Fruit fly (Drosophila melanogaster) whole organism, wandering third instar larva: ENCODE data around the gene CG3919.

Experiments used
- Abd-B ChIP-seq: fragments of >200 bp; optimal IDR thresholded peaks from 2 replicates; lab custom pipeline; 2017; ENCODE audit warnings: missing biosample characterization, missing genetic modification characterization
- CG32264 ChIP-seq: fragments of 200-800 bp; sonication (Bioruptor generic); optimal IDR thresholded peaks from 2 replicates; lab custom pipeline; 2016; ENCODE audit warnings: missing biosample characterization, missing genetic modification characterization
- CG9705 ChIP-seq: fragments of 200-800 bp; sonication (Bioruptor generic); optimal IDR thresholded peaks from 2 replicates; lab custom pipeline; 2018; ENCODE audit warnings: missing biosample characterization, mild to moderate bottlenecking, missing genetic modification characterization
- CrebA ChIP-seq: fragments of 200-800 bp; sonication (Bioruptor generic); optimal IDR thresholded peaks from 2 replicates; lab custom pipeline; 2016; ENCODE audit warnings: missing biosample characterization, mild to moderate bottlenecking, missing genetic modification characterization, borderline replicate concordance
- Dfd ChIP-seq: fragments of >200 bp; optimal IDR thresholded peaks from 2 replicates; lab custom pipeline; 2017; ENCODE audit warnings: missing biosample characterization, missing genetic modification characterization
- Dif ChIP-seq: fragments of 200-275, 200-300 bp; sonication (Bioruptor generic); optimal IDR thresholded peaks from 2 replicates; lab custom pipeline; 2018; ENCODE audit warnings: missing biosample characterization, missing genetic modification characterization; ENCODE audit not compliant: partially characterized antibody
- GATAd ChIP-seq: sonication (Bioruptor generic); optimal IDR thresholded peaks from 2 replicates; lab custom pipeline; 2016; ENCODE audit warnings: missing biosample characterization, missing genetic modification characterization
- HLH106 ChIP-seq: fragments of 200-800 bp; optimal IDR thresholded peaks from 3 replicates; lab custom pipeline; 2019; ENCODE audit warnings: missing biosample characterization, mild to moderate bottlenecking, missing genetic modification characterization, moderate library complexity
- Hnf4 ChIP-seq: fragments of 200-800 bp; sonication (Bioruptor generic); optimal IDR thresholded peaks from 2 replicates; lab custom pipeline; 2016; ENCODE audit warnings: missing biosample characterization, mild to moderate bottlenecking, missing genetic modification characterization
- Hr78 ChIP-seq: fragments of >200 bp; optimal IDR thresholded peaks from 2 replicates; lab custom pipeline; 2017; ENCODE audit warnings: missing biosample characterization, missing genetic modification characterization
- Hr83 ChIP-seq: fragments of 200-300 bp; sonication (Bioruptor generic); optimal IDR thresholded peaks from 2 replicates; lab custom pipeline; 2016; ENCODE audit warnings: missing biosample characterization, mild to moderate bottlenecking, missing genetic modification characterization, moderate library complexity; ENCODE audit not compliant: poor library complexity, severe bottlenecking
- Jra ChIP-seq: sonication (Bioruptor generic); optimal IDR thresholded peaks from 2 replicates; lab custom pipeline; 2016; ENCODE audit warnings: missing biosample characterization, missing genetic modification characterization
- Mio ChIP-seq: sonication (Bioruptor generic); optimal IDR thresholded peaks from 2 replicates; lab custom pipeline; 2016; ENCODE audit warnings: missing biosample characterization, missing genetic modification characterization
- Myc ChIP-seq: fragments of >200 bp; optimal IDR thresholded peaks from 2 replicates; lab custom pipeline; 2017
- N ChIP-seq: fragments of >200 bp; optimal IDR thresholded peaks from 2 replicates; lab custom pipeline; 2018; ENCODE audit warnings: missing biosample characterization, missing external identifiers, missing genetic modification characterization
- OdsH ChIP-seq: fragments of 200-800 bp; sonication (Bioruptor generic); optimal IDR thresholded peaks from 2 replicates; lab custom pipeline; 2016; ENCODE audit warnings: missing biosample characterization, mild to moderate bottlenecking, missing genetic modification characterization
- Rel ChIP-seq, 2 experiments: fragments of 200-800 bp; sonication (Bioruptor generic) in 1 of 2; optimal IDR thresholded peaks; 2 replicates in 1 of 2; 3 replicates in 1 of 2; lab custom pipeline; 2016 to 2019; ENCODE audit warnings: mild to moderate bottlenecking in 2 of 2, missing biosample characterization in 2 of 2, missing genetic modification characterization in 2 of 2, moderate library complexity in 1 of 2
- Sp1 ChIP-seq: fragments of 200-800 bp; sonication (Bioruptor generic); optimal IDR thresholded peaks from 3 replicates; lab custom pipeline; 2019; ENCODE audit warnings: missing biosample characterization, mild to moderate bottlenecking, missing genetic modification characterization, moderate library complexity
- Vsx2 ChIP-seq: fragments of 200-300, 225-300 bp; sonication (Bioruptor generic); optimal IDR thresholded peaks from 2 replicates; lab custom pipeline; 2018; ENCODE audit warnings: missing biosample characterization, missing genetic modification characterization; ENCODE audit not compliant: partially characterized antibody
- br ChIP-seq: fragments of 200-800 bp; sonication (Bioruptor generic); optimal IDR thresholded peaks from 2 replicates; lab custom pipeline; 2016; ENCODE audit warnings: missing biosample characterization, missing genetic modification characterization
- brk ChIP-seq: fragments of 200-800 bp; sonication (Bioruptor generic); optimal IDR thresholded peaks from 2 replicates; lab custom pipeline; 2016; ENCODE audit warnings: missing biosample characterization, mild to moderate bottlenecking, missing genetic modification characterization
- dl ChIP-seq, 2 experiments: fragments of 175-275, 200-275 bp in 1 of 2; fragments of 200-275 bp in 1 of 2; sonication (Bioruptor generic); optimal IDR thresholded peaks; lab custom pipeline; 2018; ENCODE audit warnings: mild to moderate bottlenecking in 2 of 2, missing biosample characterization in 2 of 2, missing genetic modification characterization in 2 of 2, moderate library complexity in 2 of 2; ENCODE audit not compliant: partially characterized antibody in 2 of 2, insufficient read depth in 1 of 2
- dmrt93B ChIP-seq: fragments of 200-800 bp; sonication (Bioruptor generic); optimal IDR thresholded peaks from 2 replicates; lab custom pipeline; 2018; ENCODE audit warnings: missing biosample characterization, mild to moderate bottlenecking, missing genetic modification characterization
- dsf ChIP-seq: sonication (Bioruptor generic); optimal IDR thresholded peaks from 2 replicates; lab custom pipeline; 2016; ENCODE audit warnings: missing biosample characterization, missing genetic modification characterization, borderline replicate concordance
- ey ChIP-seq: fragments of 200-800 bp; sonication (Bioruptor generic); optimal IDR thresholded peaks from 2 replicates; lab custom pipeline; 2016; ENCODE audit warnings: missing biosample characterization, missing genetic modification characterization
- foxo ChIP-seq, 2 experiments: fragments of 200-800 bp; sonication (Bioruptor generic); optimal IDR thresholded peaks; 2 replicates in 1 of 2; 3 replicates in 1 of 2; lab custom pipeline; 2016 to 2017; ENCODE audit warnings: missing biosample characterization in 2 of 2, missing genetic modification characterization in 2 of 2
- fru ChIP-seq: fragments of 200-800 bp; sonication (Bioruptor generic); optimal IDR thresholded peaks from 3 replicates; lab custom pipeline; 2016; ENCODE audit warnings: missing biosample characterization, mild to moderate bottlenecking, missing genetic modification characterization
- h ChIP-seq: fragments of 200-800 bp; sonication (Bioruptor generic); optimal IDR thresholded peaks from 3 replicates; lab custom pipeline; 2016; ENCODE audit warnings: missing biosample characterization, mild to moderate bottlenecking, missing genetic modification characterization
- jim ChIP-seq: fragments of 175-275, 200-325 bp; sonication (Bioruptor generic); optimal IDR thresholded peaks from 2 replicates; lab custom pipeline; 2016; ENCODE audit warnings: missing biosample characterization, mild to moderate bottlenecking, missing genetic modification characterization
- lola ChIP-seq: fragments of >200 bp; optimal IDR thresholded peaks from 2 replicates; lab custom pipeline; 2017; ENCODE audit warnings: missing biosample characterization, missing genetic modification characterization
- pan ChIP-seq: fragments of >200 bp; optimal IDR thresholded peaks from 2 replicates; lab custom pipeline; 2017
- psq ChIP-seq: fragments of 200-800 bp; sonication (Bioruptor generic); optimal IDR thresholded peaks from 3 replicates; lab custom pipeline; 2017; ENCODE audit warnings: missing biosample characterization, mild to moderate bottlenecking, missing genetic modification characterization, moderate library complexity
- rgr ChIP-seq: fragments of 200-800 bp; sonication (Bioruptor generic); optimal IDR thresholded peaks from 3 replicates; lab custom pipeline; 2016; ENCODE audit warnings: missing biosample characterization, mild to moderate bottlenecking, missing genetic modification characterization
- sage ChIP-seq: fragments of 200-800 bp; sonication (Bioruptor generic); optimal IDR thresholded peaks from 2 replicates; lab custom pipeline; 2016; ENCODE audit warnings: missing biosample characterization, mild to moderate bottlenecking, missing genetic modification characterization
- sv ChIP-seq: fragments of 200-800 bp; sonication (Bioruptor generic); optimal IDR thresholded peaks from 3 replicates; lab custom pipeline; 2016; ENCODE audit warnings: missing biosample characterization, missing genetic modification characterization
- tai ChIP-seq: sonication (Bioruptor generic); optimal IDR thresholded peaks from 2 replicates; lab custom pipeline; 2016; ENCODE audit warnings: missing biosample characterization, missing genetic modification characterization
- usp ChIP-seq: fragments of >200 bp; optimal IDR thresholded peaks from 2 replicates; lab custom pipeline; 2017; ENCODE audit warnings: missing biosample characterization, missing genetic modification characterization
- woc ChIP-seq: sonication (Bioruptor generic); optimal IDR thresholded peaks from 2 replicates; lab custom pipeline; 2016; ENCODE audit warnings: missing biosample characterization, mild to moderate bottlenecking, missing genetic modification characterization

Gene CG3919

DNA sequence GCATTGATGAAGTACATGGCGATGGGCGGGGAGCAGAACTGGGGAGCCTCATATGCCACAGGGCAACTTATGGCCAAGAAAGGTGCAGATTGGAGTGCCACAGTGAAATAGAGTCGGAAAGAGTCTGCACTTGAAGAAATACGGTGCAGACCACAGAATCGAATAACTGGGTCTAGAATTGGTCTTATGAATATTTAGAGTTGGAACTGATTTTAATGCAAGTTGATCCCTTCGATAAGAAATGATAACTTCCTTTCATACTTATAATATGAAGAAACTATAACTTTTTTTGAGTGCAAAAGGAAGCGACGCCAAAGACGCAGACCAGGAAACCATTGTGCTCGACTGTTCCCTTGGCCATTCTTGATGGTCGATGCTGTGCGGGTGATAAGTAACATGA is 35.9 kb upstream of the CG3919 start:
- TF ChIP-seq Jra (no peak), tai (GFP tag; lab: Kevin White, UChicago) (no peak), HLH106 (tag; lab: Kevin White, UChicago) (peak; percentile 63), CG32264 (no peak), Myc (no peak), Sp1 (peak; percentile 72), Hr83 (GFP tag; lab: Kevin White, UChicago) (no peak), woc (GFP tag; lab: Kevin White, UChicago) (peak; percentile 50), dl (GFP tag; optimal IDR thresholded peaks at IDR 0.05; lab: Kevin White, UChicago; ENCODE audit: insufficient read depth in 1 of 2, partially characterized antibody in 2 of 2) (no peak), foxo (GFP tag; optimal IDR thresholded peaks at IDR 0.05; lab: Kevin White, UChicago) (peak in 1 of 2 experiments; percentile 65), GATAd (GFP tag; lab: Kevin White, UChicago) (no peak), sage (no peak), CrebA (GFP tag; lab: Kevin White, UChicago) (no peak), brk (GFP tag; lab: Kevin White, UChicago) (no peak), jim (GFP tag; lab: Kevin White, UChicago) (no peak), CG9705 (no peak), dsf (GFP tag; lab: Kevin White, UChicago) (no peak), Rel (GFP tag; optimal IDR thresholded peaks at IDR 0.05; lab: Kevin White, UChicago) (no peak), Rel (tag; optimal IDR thresholded peaks at IDR 0.05; lab: Kevin White, UChicago) (no peak), OdsH (GFP tag; lab: Kevin White, UChicago) (peak; percentile 69), Hnf4 (GFP tag; lab: Kevin White, UChicago) (peak; percentile 52), N (GFP tag; lab: Kevin White, UChicago) (no peak), h (GFP tag; lab: Kevin White, UChicago) (peak; percentile 76), dmrt93B (GFP tag; lab: Kevin White, UChicago) (no peak), Dfd (GFP tag; lab: Kevin White, UChicago) (no peak), sv (no peak), ey (GFP tag; lab: Kevin White, UChicago) (peak; percentile 71), pan (no peak), lola (GFP tag; lab: Kevin White, UChicago) (no peak), rgr (GFP tag; lab: Kevin White, UChicago) (peak; percentile 59), fru (GFP tag; lab: Kevin White, UChicago) (peak; percentile 75), Mio (GFP tag; lab: Kevin White, UChicago) (no peak), Abd-B (no peak), usp (GFP tag; lab: Kevin White, UChicago) (no peak), Dif (GFP tag; lab: Kevin White, UChicago) (no peak), Hr78 (GFP tag; lab: Kevin White, UChicago) (no peak), br (GFP tag; lab: Kevin White, UChicago) (peak; percentile 65), psq (GFP tag; lab: Kevin White, UChicago) (peak; percentile 62), Vsx2 (GFP tag; lab: Kevin White, UChicago) (no peak)

dm6 chr3L:14375863-14376262 is 34.6 kb upstream of the CG3919 start:
- no peak for TF ChIP-seq Hr83 (GFP tag; lab: Kevin White, UChicago)
- no peak for TF ChIP-seq psq (GFP tag; lab: Kevin White, UChicago)
- TF ChIP-seq pan, result no peak
- no peak for TF ChIP-seq Myc
- no peak for TF ChIP-seq N (GFP tag; lab: Kevin White, UChicago)
- TF ChIP-seq CG32264, result no peak
- no peak for TF ChIP-seq rgr (GFP tag; lab: Kevin White, UChicago)
- no peak for TF ChIP-seq h (GFP tag; lab: Kevin White, UChicago)
- TF ChIP-seq ey (GFP tag; lab: Kevin White, UChicago), result no peak
- TF ChIP-seq Jra, result no peak
- no peak for TF ChIP-seq Rel (GFP tag; optimal IDR thresholded peaks at IDR 0.05; lab: Kevin White, UChicago)
- TF ChIP-seq Rel (tag; optimal IDR thresholded peaks at IDR 0.05; lab: Kevin White, UChicago), result no peak
- no peak for TF ChIP-seq Dif (GFP tag; lab: Kevin White, UChicago)
- TF ChIP-seq tai (GFP tag; lab: Kevin White, UChicago), result no peak
- TF ChIP-seq usp (GFP tag; lab: Kevin White, UChicago), result no peak
- no peak for TF ChIP-seq woc (GFP tag; lab: Kevin White, UChicago)
